Fruit fly (Drosophila melanogaster) whole organism, prepupa: ENCODE results near the gene Lcp65Ad.

Experiments
- CG16779 ChIP-seq: fragments of 200-800 bp; sonication (Bioruptor generic); optimal IDR thresholded peaks from 3 replicates; lab custom pipeline; 2017; ENCODE audit warnings: missing biosample characterization, mild to moderate bottlenecking, missing genetic modification characterization
- CG32006 ChIP-seq: fragments of 200-800 bp; sonication (Bioruptor generic); optimal IDR thresholded peaks from 3 replicates; lab custom pipeline; 2017; ENCODE audit warnings: missing biosample characterization, mild to moderate bottlenecking, missing genetic modification characterization
- CG6276 ChIP-seq: fragments of 200-800 bp; sonication (Bioruptor generic); optimal IDR thresholded peaks from 2 replicates; lab custom pipeline; 2017; ENCODE audit warnings: missing biosample characterization, mild to moderate bottlenecking, missing genetic modification characterization
- CG6792 ChIP-seq: fragments of 200-800 bp; sonication (Bioruptor generic); optimal IDR thresholded peaks from 3 replicates; lab custom pipeline; 2016; ENCODE audit warnings: missing biosample characterization, missing genetic modification characterization
- CG8632 ChIP-seq: fragments of 200-800 bp; sonication (Bioruptor generic); optimal IDR thresholded peaks from 3 replicates; lab custom pipeline; 2016; ENCODE audit warnings: missing biosample characterization, missing genetic modification characterization
- Gug ChIP-seq: fragments of 200-800 bp; sonication (Bioruptor generic); IDR thresholded peaks from 2 replicates; pipeline ENCODE4 v1.3.6; 2022; ENCODE audit warnings: missing biosample characterization, missing genetic modification characterization
- Hr38 ChIP-seq: sonication (Bioruptor generic); optimal IDR thresholded peaks from 2 replicates; lab custom pipeline; 2016; ENCODE audit warnings: missing biosample characterization, missing genetic modification characterization
- Sox102F ChIP-seq: fragments of 200-800 bp; sonication (Bioruptor generic); optimal IDR thresholded peaks from 2 replicates; lab custom pipeline; 2016; ENCODE audit warnings: missing biosample characterization, mild to moderate bottlenecking, missing genetic modification characterization
- acj6 ChIP-seq: fragments of 200-800 bp; sonication (Bioruptor generic); optimal IDR thresholded peaks from 3 replicates; lab custom pipeline; 2016; ENCODE audit warnings: missing biosample characterization, missing genetic modification characterization
- fkh ChIP-seq: fragments of 200-800 bp; sonication (Bioruptor generic); optimal IDR thresholded peaks from 3 replicates; lab custom pipeline; 2017; ENCODE audit warnings: missing biosample characterization, mild to moderate bottlenecking, missing genetic modification characterization, moderate library complexity

DNA sequence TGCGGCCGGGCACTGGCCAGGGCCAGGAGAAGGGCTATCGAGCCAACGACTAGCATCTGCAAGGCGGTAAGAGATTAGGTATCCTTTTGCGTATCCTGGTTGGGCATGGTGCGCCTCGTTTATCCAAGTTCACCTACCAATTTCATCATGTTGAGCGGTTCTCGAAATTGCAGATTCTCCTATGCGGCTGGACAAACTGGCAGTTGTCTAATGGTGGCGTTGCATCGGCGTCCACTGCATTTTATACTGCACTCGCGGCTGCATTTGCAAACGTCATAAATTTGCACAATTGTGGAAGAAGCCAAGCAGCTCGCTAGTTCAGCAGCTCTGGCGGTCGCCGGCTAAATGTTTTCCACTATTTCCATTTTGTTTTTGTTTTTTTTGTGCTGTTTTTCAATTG is 9.3 kb downstream of the Lcp65Ad start, which contains the start of gene Acp65Aa:
- TF ChIP-seq fkh (GFP tag; lab: Kevin White, UChicago) (no peak), CG16779 (tag; lab: Kevin White, UChicago) (no peak), acj6 (GFP tag; lab: Kevin White, UChicago) (no peak), CG6792 (GFP tag; lab: Kevin White, UChicago) (no peak), CG32006 (no peak), CG6276 (GFP tag; lab: Kevin White, UChicago) (no peak), Sox102F (GFP tag; lab: Kevin White, UChicago) (no peak), CG8632 (no peak), Gug (no peak), Hr38 (GFP tag; lab: Kevin White, UChicago) (no peak)
